Worm (Caenorhabditis elegans) whole organism, young adult: Measurements from ENCODE around the gene C06E2.9.

Experiments used
- B0261.1 ChIP-seq: sonication (generic microtip); optimal IDR thresholded peaks from 2 replicates; lab custom pipeline; 2016; ENCODE audit warnings: mild to moderate bottlenecking, missing genetic modification characterization, moderate library complexity, missing compliant biosample characterization
- C17E4.6 ChIP-seq: fragments of 200-800 bp; sonication (Bioruptor generic); IDR thresholded peaks from 2 replicates; pipeline ENCODE4 v1.3.6; 2022; ENCODE audit warnings: missing genetic modification reagents, missing genetic modification characterization, missing compliant biosample characterization
- F10E7.11 ChIP-seq: sonication (generic microtip); optimal IDR thresholded peaks from 2 replicates; lab custom pipeline; 2017; ENCODE audit warnings: mild to moderate bottlenecking, missing genetic modification characterization, moderate library complexity, missing compliant biosample characterization
- F23B12.7 ChIP-seq: sonication (generic microtip); optimal IDR thresholded peaks from 2 replicates; lab custom pipeline; 2017; ENCODE audit warnings: missing genetic modification characterization, mild to moderate bottlenecking, missing compliant biosample characterization, antibody characterized with exemption, moderate library complexity; ENCODE audit not compliant: insufficient read depth
- F57A8.1 ChIP-seq: fragments of 200-800 bp; sonication (Bioruptor generic); optimal IDR thresholded peaks from 2 replicates; lab custom pipeline; 2018; ENCODE audit warnings: mild to moderate bottlenecking, missing genetic modification characterization, moderate library complexity, missing compliant biosample characterization
- Y53G8AR.9 ChIP-seq: fragments of 200-800 bp; sonication (Bioruptor generic); conservative IDR thresholded peaks from 2 replicates; pipeline ENCODE4 v1.3.6; 2022; ENCODE audit warnings: missing genetic modification reagents, missing genetic modification characterization, missing compliant biosample characterization
- Y56A3A.18 ChIP-seq: fragments of 200-800 bp; sonication (Bioruptor generic); IDR thresholded peaks from 2 replicates; pipeline ENCODE4 v1.3.6; 2022; ENCODE audit warnings: missing genetic modification reagents, missing genetic modification characterization, missing compliant biosample characterization
- akir-1 ChIP-seq: fragments of 200-800 bp; sonication (Bioruptor generic); optimal IDR thresholded peaks from 2 replicates; lab custom pipeline; 2018; ENCODE audit warnings: mild to moderate bottlenecking, missing genetic modification characterization, moderate library complexity, missing compliant biosample characterization
- attf-3 ChIP-seq: fragments of 200-800 bp; sonication (Bioruptor generic); conservative IDR thresholded peaks from 2 replicates; pipeline ENCODE4 v1.3.6; 2022; ENCODE audit warnings: missing genetic modification reagents, missing genetic modification characterization, missing compliant biosample characterization
- bed-2 ChIP-seq: fragments of 200-800 bp; sonication (Bioruptor generic); IDR thresholded peaks from 2 replicates; pipeline ENCODE4 v1.3.6; 2022; ENCODE audit warnings: missing genetic modification reagents, missing genetic modification characterization, missing compliant biosample characterization
- ccch-3 ChIP-seq: fragments of 200-800 bp; sonication (Bioruptor generic); optimal IDR thresholded peaks from 2 replicates; lab custom pipeline; 2018; ENCODE audit warnings: mild to moderate bottlenecking, missing genetic modification characterization, missing compliant biosample characterization
- cebp-2 ChIP-seq: fragments of 200-800 bp; sonication (Bioruptor generic); IDR thresholded peaks from 2 replicates; pipeline ENCODE4 v1.3.6; 2022; ENCODE audit warnings: missing genetic modification characterization, missing compliant biosample characterization
- ceh-58 ChIP-seq: fragments of 200-800 bp; sonication (Bioruptor generic); IDR thresholded peaks from 2 replicates; pipeline ENCODE4 v1.3.6; 2022; ENCODE audit warnings: missing genetic modification characterization, missing compliant biosample characterization
- ceh-91 ChIP-seq: fragments of 200-800 bp; sonication (Bioruptor generic); IDR thresholded peaks from 2 replicates; pipeline ENCODE4 v1.3.6; 2022; ENCODE audit warnings: missing genetic modification reagents, missing genetic modification characterization, missing compliant biosample characterization
- chd-7 ChIP-seq: sonication (generic microtip); optimal IDR thresholded peaks from 2 replicates; lab custom pipeline; 2016; ENCODE audit warnings: mild to moderate bottlenecking, missing genetic modification characterization, moderate library complexity, missing compliant biosample characterization
- egrh-3 ChIP-seq: fragments of 200-800 bp; sonication (Bioruptor generic); IDR thresholded peaks from 2 replicates; pipeline ENCODE4 v1.3.6; 2022; ENCODE audit warnings: missing genetic modification reagents, missing genetic modification characterization, missing compliant biosample characterization
- ekl-4 ChIP-seq: fragments of 200-800 bp; sonication (Bioruptor generic); IDR thresholded peaks from 2 replicates; pipeline ENCODE4 v1.3.6; 2022; ENCODE audit warnings: missing genetic modification reagents, missing genetic modification characterization, missing compliant biosample characterization
- him-1 ChIP-seq: sonication (generic microtip); optimal IDR thresholded peaks from 2 replicates; lab custom pipeline; 2016; ENCODE audit warnings: missing genotype, missing genetic modification reagents, missing genetic modification characterization, missing compliant biosample characterization
- hlh-26 ChIP-seq: fragments of 200-800 bp; sonication (Bioruptor generic); conservative IDR thresholded peaks from 2 replicates; pipeline ENCODE4 v1.3.6; 2022; ENCODE audit warnings: missing genetic modification reagents, missing genetic modification characterization, missing compliant biosample characterization
- hmg-1.2 ChIP-seq: fragments of 200-800 bp; sonication (Bioruptor generic); IDR thresholded peaks from 2 replicates; pipeline ENCODE4 v1.3.6; 2022; ENCODE audit warnings: missing genetic modification reagents, missing genetic modification characterization, missing compliant biosample characterization
- lin-35 ChIP-seq, 3 experiments: fragments of 150-350 bp in 2 of 3; sonication (generic microtip) in 1 of 3; optimal IDR thresholded peaks; 2 replicates each; lab custom pipeline; 2014 to 2018; ENCODE audit warnings: missing biosample characterization in 3 of 3, missing genetic modification characterization in 3 of 3, missing genetic modification reagents in 3 of 3
- lsl-1 ChIP-seq: fragments of 200-800 bp; sonication (Bioruptor generic); optimal IDR thresholded peaks from 2 replicates; lab custom pipeline; 2018; ENCODE audit warnings: mild to moderate bottlenecking, missing genetic modification characterization, moderate library complexity, missing compliant biosample characterization
- lsy-27 ChIP-seq: sonication (generic microtip); optimal IDR thresholded peaks from 2 replicates; lab custom pipeline; 2017; ENCODE audit warnings: missing genetic modification characterization, mild to moderate bottlenecking, missing compliant biosample characterization, antibody characterized with exemption, missing genotype, borderline replicate concordance; ENCODE audit not compliant: insufficient read depth
- madf-10 ChIP-seq: sonication (generic microtip); optimal IDR thresholded peaks from 2 replicates; lab custom pipeline; 2016; ENCODE audit warnings: mild to moderate bottlenecking, missing genetic modification characterization, missing compliant biosample characterization
- nfya-2 ChIP-seq: fragments of 200-800 bp; sonication (Bioruptor generic); IDR thresholded peaks from 2 replicates; pipeline ENCODE4 v1.3.6; 2022; ENCODE audit warnings: missing genetic modification reagents, missing genetic modification characterization, missing compliant biosample characterization
- nhr-179 ChIP-seq: sonication (generic microtip); optimal IDR thresholded peaks from 2 replicates; lab custom pipeline; 2016; ENCODE audit warnings: mild to moderate bottlenecking, missing genetic modification characterization, missing compliant biosample characterization
- snpc-1.1 ChIP-seq: sonication (generic microtip); optimal IDR thresholded peaks from 2 replicates; lab custom pipeline; 2017; ENCODE audit warnings: missing genetic modification characterization, mild to moderate bottlenecking, missing compliant biosample characterization, antibody characterized with exemption, moderate library complexity, missing genotype, missing genetic modification reagents; ENCODE audit not compliant: insufficient read depth
- somi-1 ChIP-seq: fragments of 200-800 bp; sonication (Bioruptor generic); optimal IDR thresholded peaks from 2 replicates; lab custom pipeline; 2018; ENCODE audit warnings: mild to moderate bottlenecking, missing genetic modification characterization, missing compliant biosample characterization
- sptf-2 ChIP-seq: fragments of 200-800 bp; sonication (Bioruptor generic); optimal IDR thresholded peaks from 2 replicates; lab custom pipeline; 2018; ENCODE audit warnings: mild to moderate bottlenecking, missing genetic modification characterization, missing compliant biosample characterization
- tbp1 ChIP-seq: fragments of 200-800 bp; sonication (Bioruptor generic); optimal IDR thresholded peaks from 2 replicates; lab custom pipeline; 2018; ENCODE audit warnings: mild to moderate bottlenecking, missing genetic modification characterization, missing compliant biosample characterization
- unc-62 ChIP-seq: fragments of 150-350 bp; optimal IDR thresholded peaks from 2 replicates; lab custom pipeline; 2014; ENCODE audit warnings: missing biosample characterization, missing genetic modification reagents, missing genetic modification characterization
- ztf-22 ChIP-seq: fragments of 200-800 bp; sonication (Bioruptor generic); optimal IDR thresholded peaks from 2 replicates; lab custom pipeline; 2018; ENCODE audit warnings: mild to moderate bottlenecking, missing genetic modification characterization, moderate library complexity, missing compliant biosample characterization
- ztf-6 ChIP-seq: fragments of 200-800 bp; sonication (Bioruptor generic); IDR thresholded peaks from 2 replicates; pipeline ENCODE4 v1.3.6; 2022; ENCODE audit warnings: missing genetic modification reagents, missing genetic modification characterization, missing compliant biosample characterization

C06E2.9 gene

ce11 chrX:8878709-8879108, 17.7 kb downstream of the C06E2.9 start:
- TF ChIP-seq attf-3 (GFP tag; lab: Robert Waterston, UW) (no peak), F23B12.7 (tag; lab: Kevin White, UChicago) (no peak), madf-10 (tag; lab: Kevin White, UChicago) (no peak), unc-62 (GFP tag; lab: Kevin White, UChicago) (no peak), nfya-2 (no peak), akir-1 (GFP tag; lab: Kevin White, UChicago) (no peak), hmg-1.2 (GFP tag; lab: Robert Waterston, UW) (no peak), F10E7.11 (no peak), C17E4.6 (GFP tag; lab: Robert Waterston, UW) (no peak), lsy-27 (tag; lab: Kevin White, UChicago) (no peak), nhr-179 (no peak), ccch-3 (no peak), lsl-1 (GFP tag; lab: Kevin White, UChicago) (no peak), Y56A3A.18 (GFP tag; lab: Robert Waterston, UW) (no peak), Y53G8AR.9 (GFP tag; lab: Robert Waterston, UW) (no peak), ztf-6 (no peak), ekl-4 (GFP tag; lab: Robert Waterston, UW) (no peak), him-1 (no peak), sptf-2 (no peak)

ce11 chrX:8879349-8879748, 18.3 kb downstream of the C06E2.9 start, which contains the start of gene C06E2.2:
Gene C06E2.2 (plus strand): TSS chrX:8879649.
- TF ChIP-seq akir-1 (GFP tag; lab: Kevin White, UChicago), result no peak
- no peak for TF ChIP-seq hlh-26 (GFP tag; lab: Robert Waterston, UW)
- TF ChIP-seq ztf-22 (GFP tag; lab: Kevin White, UChicago), result no peak
- TF ChIP-seq, all 124 proteins: peak for 0

- TF ChIP-seq egrh-3, result peak; percentile 35; the same call in 1 of the 2 replicates
- TF ChIP-seq bed-2 (GFP tag; lab: Robert Waterston, UW), result no peak
These were observed 21.1 kb downstream of the C06E2.9 start for ce11 chrX:8882162-8882561.

- TF ChIP-seq somi-1 (no peak), ceh-91 (GFP tag; lab: Robert Waterston, UW) (no peak), cebp-2 (GFP tag; lab: Robert Waterston, UW) (no peak), hmg-1.2 (GFP tag; lab: Robert Waterston, UW) (no peak), ceh-58 (no peak), Y53G8AR.9 (GFP tag; lab: Robert Waterston, UW) (no peak), lin-35 (GFP tag; optimal IDR thresholded peaks at IDR 0.05; lab: Kevin White, UChicago) (no peak), snpc-1.1 (no peak), F57A8.1 (no peak), chd-7 (tag; lab: Kevin White, UChicago) (no peak), tbp1 (GFP tag; lab: Kevin White, UChicago) (no peak), B0261.1 (tag; lab: Kevin White, UChicago) (no peak)
These were observed 27.8 kb downstream of the C06E2.9 start for ce11 chrX:8888835-8889234.
